Worm (Caenorhabditis elegans): ENCODE measurements around the gene H12C20.7.

H12C20.7 gene

ce11 chrV:11554260-11554659, 18.5 kb downstream of the H12C20.7 start, which contains the start of gene duo-1:
Gene duo-1 (plus strand): TSS chrV:11554630.
- TF ChIP-seq cnd-1 (tag; optimal IDR thresholded peaks at IDR 0.05) (no peak), lsy-2 (tag; optimal IDR thresholded peaks at IDR 0.05) (peak; percentile 76)

DNA sequence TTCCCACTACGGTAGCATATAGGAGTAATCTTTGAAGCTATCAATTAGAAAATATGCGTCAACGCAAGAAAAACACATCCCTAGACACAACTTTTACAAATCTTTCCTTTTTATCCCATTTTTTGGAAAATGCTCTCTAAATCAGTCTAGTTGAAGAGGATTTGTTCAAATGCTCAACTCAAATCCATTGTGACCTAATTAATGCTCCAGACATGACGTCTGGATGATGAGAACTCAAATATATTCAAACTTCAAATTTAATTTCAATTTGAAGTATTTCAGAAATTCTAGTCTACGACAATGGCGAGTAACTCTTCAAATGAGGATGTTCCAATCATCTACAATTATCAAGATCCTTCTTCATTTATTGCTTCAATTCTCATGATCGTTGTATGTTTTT, 20.4 kb downstream of the H12C20.7 start, which contains the start of gene srx-85:
TSS of gene srx-85 (plus strand) at position 301 of the 400 bp plus-strand sequence.
- TF ChIP-seq ceh-83 (GFP tag; optimal IDR thresholded peaks at IDR 0.05), result no peak
- no peak for TF ChIP-seq nhr-12 (tag; optimal IDR thresholded peaks at IDR 0.05)

DNA sequence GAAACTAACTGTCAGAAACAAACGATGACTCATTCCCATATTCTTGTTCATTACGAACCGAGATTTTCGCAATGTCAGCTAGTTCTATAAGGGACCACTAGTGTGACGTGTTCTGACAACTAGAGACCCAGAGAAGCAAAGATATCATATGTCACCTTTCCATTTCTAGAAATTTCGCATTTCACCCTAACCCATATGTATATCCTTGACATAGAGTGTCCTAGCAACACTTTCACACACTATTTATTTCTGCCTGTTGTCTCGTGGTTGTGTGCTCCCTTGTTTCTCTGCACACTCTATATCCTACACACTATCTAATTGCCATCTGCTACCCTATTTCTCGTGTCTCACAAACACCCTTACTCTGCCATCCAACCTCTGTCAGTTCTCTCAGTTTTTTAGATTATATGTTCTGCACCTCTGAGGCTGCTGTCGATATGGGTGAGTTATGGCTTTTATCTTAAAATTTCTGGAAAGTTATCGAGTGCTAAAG, 23.8 kb downstream of the H12C20.7 start, which contains the start of the genes F38B7.17 and F38B7.3:
TSS of gene F38B7.17 (minus strand) at position 51 of the 493 bp plus-strand sequence.
TSS of gene F38B7.3 (plus strand) at position 194 of the 493 bp plus-strand sequence.
- TF ChIP-seq ztf-11 (tag; optimal IDR thresholded peaks at IDR 0.05) (no peak), nhr-237 (tag; optimal IDR thresholded peaks at IDR 0.05) (no peak), pha-4 (tag; optimal IDR thresholded peaks at IDR 0.05) (peak; percentile 50), ceh-43 (GFP tag; optimal IDR thresholded peaks at IDR 0.05) (no peak), nhr-12 (tag; optimal IDR thresholded peaks at IDR 0.05) (no peak), ceh-39 (tag; optimal IDR thresholded peaks at IDR 0.05) (no peak), mab-5 (tag; optimal IDR thresholded peaks at IDR 0.05) (no peak), hlh-1 (tag; optimal IDR thresholded peaks at IDR 0.05) (peak; percentile 49), bed-3 (GFP tag; optimal IDR thresholded peaks at IDR 0.05) (no peak), lin-32 (GFP tag; optimal IDR thresholded peaks at IDR 0.05) (peak; percentile 11), M03D4.4 (tag; optimal IDR thresholded peaks at IDR 0.05) (no peak), ceh-83 (GFP tag; optimal IDR thresholded peaks at IDR 0.05) (no peak), elt-3 (tag; optimal IDR thresholded peaks at IDR 0.05) (no peak), cnd-1 (tag; optimal IDR thresholded peaks at IDR 0.05) (peak; percentile 84), zip-8 (tag; optimal IDR thresholded peaks at IDR 0.05) (no peak), lsy-2 (tag; optimal IDR thresholded peaks at IDR 0.05) (peak; percentile 13), unc-120 (tag; optimal IDR thresholded peaks at IDR 0.05; ENCODE audit: poor library complexity, severe bottlenecking) (peak; percentile 30), unc-62 (GFP tag; optimal IDR thresholded peaks at IDR 0.05) (peak; percentile 40), ces-1 (GFP tag; optimal IDR thresholded peaks at IDR 0.05) (peak; percentile 30)

ce11 chrV:11546795-11547194, 26.0 kb downstream of the H12C20.7 start, which contains the start of gene F38B7.11:
Gene F38B7.11 (plus strand): TSS chrV:11547095.
- no peak for TF ChIP-seq ztf-11 (tag; optimal IDR thresholded peaks at IDR 0.05)
- TF ChIP-seq ham-2 (GFP tag; optimal IDR thresholded peaks at IDR 0.05), result no peak
- TF ChIP-seq elt-3 (tag; optimal IDR thresholded peaks at IDR 0.05), result no peak

ce11 chrV:11545227-11545626, 27.6 kb downstream of the H12C20.7 start, which contains the start of gene F38B7.10:
Gene F38B7.10 (plus strand): TSS chrV:11545527.
- no peak for TF ChIP-seq unc-39 (tag; optimal IDR thresholded peaks at IDR 0.05)
- no peak for TF ChIP-seq lsy-2 (tag; optimal IDR thresholded peaks at IDR 0.05)
- no peak for TF ChIP-seq drap-1 (GFP tag; optimal IDR thresholded peaks at IDR 0.05)
- no peak for TF ChIP-seq flh-1 (GFP tag; optimal IDR thresholded peaks at IDR 0.05)
- TF ChIP-seq nhr-2 (tag; optimal IDR thresholded peaks at IDR 0.05), result no peak
- TF ChIP-seq ham-2 (GFP tag; optimal IDR thresholded peaks at IDR 0.05), result no peak
- no peak for TF ChIP-seq nhr-237 (tag; optimal IDR thresholded peaks at IDR 0.05)
- no peak for TF ChIP-seq lin-32 (GFP tag; optimal IDR thresholded peaks at IDR 0.05)
- no peak for TF ChIP-seq unc-120 (tag; optimal IDR thresholded peaks at IDR 0.05; ENCODE audit: poor library complexity, severe bottlenecking)

DNA sequence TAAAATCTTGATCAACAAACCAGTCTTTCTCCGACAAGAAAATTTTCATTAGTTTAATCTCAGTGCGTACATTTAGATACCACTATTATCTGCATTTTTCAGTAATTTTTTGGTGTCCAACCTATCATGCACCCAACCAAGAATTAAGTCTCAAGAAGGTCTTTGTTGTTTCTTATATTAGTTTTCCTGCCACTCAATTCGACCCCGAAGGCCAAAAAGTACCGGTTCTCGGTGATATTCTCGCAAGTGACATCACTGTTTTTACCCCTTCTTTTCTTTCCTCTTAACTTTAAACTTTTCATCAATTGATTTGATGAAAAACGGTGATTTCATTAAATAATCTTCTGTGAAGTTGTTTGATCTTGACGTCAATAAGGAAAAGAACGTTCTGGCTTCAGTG, 29.2 kb downstream of the H12C20.7 start, which contains the start of gene F38B7.2:
TSS of gene F38B7.2 (plus strand) at position 400 of the 400 bp plus-strand sequence.
- no peak for TF ChIP-seq cnd-1 (tag; optimal IDR thresholded peaks at IDR 0.05)
- no peak for TF ChIP-seq mls-2 (tag; optimal IDR thresholded peaks at IDR 0.05)
- no peak for TF ChIP-seq unc-120 (tag; optimal IDR thresholded peaks at IDR 0.05; ENCODE audit: poor library complexity, severe bottlenecking)
- no peak for TF ChIP-seq tbx-8 (GFP tag; optimal IDR thresholded peaks at IDR 0.05)
- no peak for TF ChIP-seq ceh-83 (GFP tag; optimal IDR thresholded peaks at IDR 0.05)
- TF ChIP-seq ces-1 (GFP tag; optimal IDR thresholded peaks at IDR 0.05), result no peak
- no peak for TF ChIP-seq nhr-76 (tag; optimal IDR thresholded peaks at IDR 0.05)
- no peak for TF ChIP-seq zip-8 (tag; optimal IDR thresholded peaks at IDR 0.05)
- no peak for TF ChIP-seq hlh-1 (tag; optimal IDR thresholded peaks at IDR 0.05)
- TF ChIP-seq nhr-12 (tag; optimal IDR thresholded peaks at IDR 0.05), result no peak
- TF ChIP-seq ceh-39 (tag; optimal IDR thresholded peaks at IDR 0.05), result no peak
- no peak for TF ChIP-seq elt-3 (tag; optimal IDR thresholded peaks at IDR 0.05)
- TF ChIP-seq ceh-43 (GFP tag; optimal IDR thresholded peaks at IDR 0.05), result no peak
- no peak for TF ChIP-seq blmp-1 (tag; optimal IDR thresholded peaks at IDR 0.05)
- TF ChIP-seq lin-13 (tag; optimal IDR thresholded peaks at IDR 0.05), result no peak
- TF ChIP-seq mep-1 (tag; optimal IDR thresholded peaks at IDR 0.05), result no peak
- TF ChIP-seq lsy-2 (tag; optimal IDR thresholded peaks at IDR 0.05), result no peak
- no peak for TF ChIP-seq sptf-1 (tag; optimal IDR thresholded peaks at IDR 0.05)

Data from whole organism, mixed stage, embryonic.